Worm (Caenorhabditis elegans): Measurements from ENCODE around the gene R05D8.7.

DNA sequence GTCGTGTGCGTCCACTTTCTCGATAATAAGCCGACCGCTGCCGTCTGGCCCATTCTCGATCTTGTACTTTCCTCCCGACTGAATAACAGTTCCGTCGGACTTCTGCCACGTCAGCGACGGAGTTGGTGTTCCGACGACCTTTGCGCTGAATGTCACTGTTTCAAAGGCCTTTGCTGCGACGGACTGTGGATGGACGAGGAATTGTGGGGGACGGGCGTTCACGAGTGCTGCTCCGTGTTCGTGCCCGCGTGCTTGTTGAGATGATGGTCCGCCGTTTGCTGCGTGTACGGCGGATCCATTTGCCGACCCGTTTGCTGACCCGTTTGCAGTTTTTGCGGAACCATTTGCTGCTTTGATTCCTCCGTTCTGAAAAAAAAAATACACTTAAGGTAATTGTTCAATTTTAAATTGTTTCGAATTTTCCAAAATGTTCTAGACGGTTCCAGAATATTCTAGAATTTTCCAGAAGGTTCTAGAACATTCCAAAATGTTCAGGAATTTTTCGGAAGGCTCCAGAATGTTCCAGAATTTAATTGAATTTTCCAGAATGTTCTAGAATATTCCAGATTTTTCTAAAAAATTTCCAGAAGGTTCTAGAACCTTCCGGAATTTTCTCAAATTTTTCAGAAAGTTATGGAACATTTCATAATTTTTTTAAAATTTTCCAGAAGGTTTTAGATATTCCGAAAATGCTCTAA lies 36.3 kb upstream of the R05D8.7 start:
- no peak for TF ChIP-seq ceh-82 (tag; optimal IDR thresholded peaks at IDR 0.05)
- TF ChIP-seq nhr-11 (tag; optimal IDR thresholded peaks at IDR 0.05) = no peak
- no peak for TF ChIP-seq mdl-1 (tag; optimal IDR thresholded peaks at IDR 0.05)
- TF ChIP-seq nhr-77 (tag; optimal IDR thresholded peaks at IDR 0.05) = no peak
- TF ChIP-seq ZK546.5 (tag; optimal IDR thresholded peaks at IDR 0.05) = no peak
- no peak for TF ChIP-seq elt-3 (tag; optimal IDR thresholded peaks at IDR 0.05)
- TF ChIP-seq jun-1 (tag; optimal IDR thresholded peaks at IDR 0.05) = no peak
- TF ChIP-seq elt-1 (tag; optimal IDR thresholded peaks at IDR 0.05) = no peak
- no peak for TF ChIP-seq snpc-4 (tag; optimal IDR thresholded peaks at IDR 0.05)
- no peak for TF ChIP-seq tbx-2 (tag; optimal IDR thresholded peaks at IDR 0.05)
- no peak for TF ChIP-seq lin-39 (tag; optimal IDR thresholded peaks at IDR 0.05)
- no peak for TF ChIP-seq nhr-23 (tag; optimal IDR thresholded peaks at IDR 0.05)
